Worm (Caenorhabditis elegans): ENCODE data around the gene set-23.

ce11 chrIV:1626342-1626855 lies 24.9 kb downstream of the set-23 start, which contains the start of gene nhr-146:
- no peak for TF ChIP-seq egl-27 (tag; optimal IDR thresholded peaks at IDR 0.05)
- no peak for TF ChIP-seq sma-3 (GFP tag; optimal IDR thresholded peaks at IDR 0.05)
- no peak for TF ChIP-seq R02D3.7 (tag; optimal IDR thresholded peaks at IDR 0.05)

Measured in whole organism, L2 larva.